Worm (Caenorhabditis elegans): ENCODE results near the gene cyp-13A5.

ce11 chrII:9835958-9836357 is 35.8 kb upstream of the cyp-13A5 start:
- TF ChIP-seq let-607 (tag; optimal IDR thresholded peaks at IDR 0.05) (no peak), attf-3 (GFP tag; conservative IDR thresholded peaks at IDR 0.05) (no peak), akir-1 (GFP tag; optimal IDR thresholded peaks at IDR 0.05) (no peak), B0035.1 (tag; optimal IDR thresholded peaks at IDR 0.05) (no peak), T07F8.4 (tag; optimal IDR thresholded peaks at IDR 0.05) (no peak)
